Worm (Caenorhabditis elegans) whole organism, L2 larva: Measurements from ENCODE around the gene phat-6.

Experiments used
- C34F6.9 ChIP-seq: fragments of 150-350 bp; optimal IDR thresholded peaks from 2 replicates; lab custom pipeline; 2014; ENCODE audit warnings: missing biosample characterization, missing genetic modification characterization
- R02D3.7 ChIP-seq: fragments of 150-350 bp; optimal IDR thresholded peaks from 2 replicates; lab custom pipeline; 2014; ENCODE audit warnings: missing biosample characterization, missing genetic modification characterization
- ZK546.5 ChIP-seq: sonication (generic microtip); optimal IDR thresholded peaks from 2 replicates; lab custom pipeline; 2017; ENCODE audit warnings: missing biosample characterization, missing genetic modification characterization
- ama-1 ChIP-seq: fragments of 150-350 bp; optimal IDR thresholded peaks from 2 replicates; lab custom pipeline; 2018; ENCODE audit warnings: inconsistent platforms
- blmp-1 ChIP-seq: sonication (generic microtip); optimal IDR thresholded peaks from 2 replicates; lab custom pipeline; 2017; ENCODE audit warnings: missing genetic modification characterization, mild to moderate bottlenecking, missing compliant biosample characterization, antibody characterized with exemption, moderate library complexity; ENCODE audit not compliant: insufficient read depth
- egl-27 ChIP-seq: sonication (generic microtip); optimal IDR thresholded peaks from 3 replicates; lab custom pipeline; 2017; ENCODE audit warnings: missing biosample characterization, missing genetic modification reagents, missing genetic modification characterization
- lsy-2 ChIP-seq, 2 experiments: fragments of 150-350 bp in 1 of 2; sonication (generic microtip) in 1 of 2; optimal IDR thresholded peaks; 2 replicates each; lab custom pipeline; 2014 to 2017; ENCODE audit warnings: missing biosample characterization in 2 of 2, missing genetic modification characterization in 2 of 2
- mdl-1 ChIP-seq, 2 experiments: fragments of 150-350 bp in 1 of 2; sonication (generic microtip) in 1 of 2; optimal IDR thresholded peaks; 2 replicates each; lab custom pipeline; 2017; ENCODE audit warnings: missing biosample characterization in 2 of 2, missing genetic modification characterization in 2 of 2
- nhr-11 ChIP-seq: fragments of 150-350 bp; optimal IDR thresholded peaks from 2 replicates; lab custom pipeline; 2014; ENCODE audit warnings: missing biosample characterization, missing genetic modification characterization
- nhr-237 ChIP-seq: fragments of 150-350 bp; optimal IDR thresholded peaks from 2 replicates; lab custom pipeline; 2014; ENCODE audit warnings: missing biosample characterization, missing genetic modification characterization
- nhr-25 ChIP-seq: fragments of 150-350 bp; sonication (generic microtip); optimal IDR thresholded peaks from 3 replicates; lab custom pipeline; 2014; ENCODE audit warnings: missing biosample characterization, missing genetic modification characterization
- unc-39 ChIP-seq: fragments of 150-350 bp; optimal IDR thresholded peaks from 2 replicates; lab custom pipeline; 2014; ENCODE audit warnings: missing biosample characterization, missing genetic modification characterization
- ztf-4 ChIP-seq: fragments of 150-350 bp; optimal IDR thresholded peaks from 2 replicates; lab custom pipeline; 2014; ENCODE audit warnings: missing biosample characterization, missing genetic modification characterization

DNA sequence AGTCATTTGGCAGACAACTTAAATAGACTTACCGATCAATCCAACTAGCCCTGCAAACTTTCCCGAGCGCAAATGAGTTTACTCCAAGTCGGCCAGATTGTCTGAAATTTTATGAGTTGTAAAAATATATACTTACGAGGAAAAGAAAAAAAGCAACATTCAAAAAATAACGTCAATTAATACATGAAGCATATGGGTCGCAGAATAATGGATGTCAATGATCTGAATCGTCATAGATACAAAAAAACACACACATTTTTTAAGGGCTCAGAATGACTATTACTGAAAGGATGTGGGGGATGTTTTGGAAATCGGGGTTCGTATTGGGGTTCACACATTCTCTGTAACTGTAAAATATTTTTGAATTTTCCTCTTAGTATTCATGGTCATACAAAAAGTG is 46.5 kb downstream of the phat-6 start, which contains the start of gene unc-7:
- TF ChIP-seq nhr-25 (tag; lab: Kevin White, UChicago), result no peak
- no peak for TF ChIP-seq nhr-11 (tag; lab: Kevin White, UChicago)
- no peak for TF ChIP-seq lsy-2 (tag; optimal IDR thresholded peaks at IDR 0.05; lab: Kevin White, UChicago)
- TF ChIP-seq unc-39 (tag; lab: Kevin White, UChicago), result no peak
- TF ChIP-seq blmp-1, result no peak
- TF ChIP-seq egl-27 (tag; lab: Kevin White, UChicago), result no peak
- no peak for TF ChIP-seq ama-1 (lab: Kevin White, UChicago)
- TF ChIP-seq R02D3.7 (tag; lab: Kevin White, UChicago), result no peak
- TF ChIP-seq C34F6.9 (tag; lab: Kevin White, UChicago), result no peak
- no peak for TF ChIP-seq mdl-1 (tag; optimal IDR thresholded peaks at IDR 0.05; lab: Kevin White, UChicago)
- TF ChIP-seq nhr-237, result no peak
- TF ChIP-seq ztf-4 (tag; lab: Kevin White, UChicago), result no peak
- TF ChIP-seq ZK546.5, result no peak
